Worm (Caenorhabditis elegans) whole organism, young adult: ENCODE data around the gene srj-24.
"Not testable (repeated sequence)": the region's sequence is repeated elsewhere in the genome, so short reads cannot be mapped to it uniquely, and the experiment has no call there.

ENCODE experiments used
- B0261.1 ChIP-seq: sonication (generic microtip); optimal IDR thresholded peaks from 2 replicates; lab custom pipeline; 2016; ENCODE audit warnings: mild to moderate bottlenecking, missing genetic modification characterization, moderate library complexity, missing compliant biosample characterization
- B0336.3 ChIP-seq: fragments of 200-800 bp; sonication (Bioruptor generic); IDR thresholded peaks from 2 replicates; pipeline ENCODE4 v1.3.6; 2022; ENCODE audit warnings: missing genetic modification characterization, missing compliant biosample characterization
- C17E4.6 ChIP-seq: fragments of 200-800 bp; sonication (Bioruptor generic); IDR thresholded peaks from 2 replicates; pipeline ENCODE4 v1.3.6; 2022; ENCODE audit warnings: missing genetic modification reagents, missing genetic modification characterization, missing compliant biosample characterization
- D2030.7 ChIP-seq: fragments of 200-800 bp; sonication (Bioruptor generic); IDR thresholded peaks from 2 replicates; pipeline ENCODE4 v1.3.6; 2022; ENCODE audit warnings: missing genetic modification reagents, missing genetic modification characterization, missing compliant biosample characterization
- F10E7.11 ChIP-seq: sonication (generic microtip); optimal IDR thresholded peaks from 2 replicates; lab custom pipeline; 2017; ENCODE audit warnings: mild to moderate bottlenecking, missing genetic modification characterization, moderate library complexity, missing compliant biosample characterization
- F23B12.7 ChIP-seq: sonication (generic microtip); optimal IDR thresholded peaks from 2 replicates; lab custom pipeline; 2017; ENCODE audit warnings: missing genetic modification characterization, mild to moderate bottlenecking, missing compliant biosample characterization, antibody characterized with exemption, moderate library complexity; ENCODE audit not compliant: insufficient read depth
- K11D2.4 ChIP-seq: fragments of 200-800 bp; sonication (Bioruptor generic); IDR thresholded peaks from 2 replicates; pipeline ENCODE4 v1.3.6; 2022; ENCODE audit warnings: missing genetic modification reagents, missing genetic modification characterization, missing compliant biosample characterization
- K12H6.12 ChIP-seq: fragments of 200-800 bp; sonication (Bioruptor generic); optimal IDR thresholded peaks from 2 replicates; lab custom pipeline; 2018; ENCODE audit warnings: mild to moderate bottlenecking, missing genetic modification characterization, missing compliant biosample characterization
- T07F8.4 ChIP-seq: sonication (generic microtip); optimal IDR thresholded peaks from 2 replicates; lab custom pipeline; 2016; ENCODE audit warnings: mild to moderate bottlenecking, missing genetic modification characterization, moderate library complexity, missing compliant biosample characterization
- Y56A3A.18 ChIP-seq: fragments of 200-800 bp; sonication (Bioruptor generic); IDR thresholded peaks from 2 replicates; pipeline ENCODE4 v1.3.6; 2022; ENCODE audit warnings: missing genetic modification reagents, missing genetic modification characterization, missing compliant biosample characterization
- aptf-3 ChIP-seq: fragments of 200-800 bp; sonication (Bioruptor generic); IDR thresholded peaks from 2 replicates; pipeline ENCODE4 v1.3.6; 2022; ENCODE audit warnings: missing genetic modification characterization, missing compliant biosample characterization
- attf-6 ChIP-seq: fragments of 200-800 bp; sonication (Bioruptor generic); IDR thresholded peaks from 2 replicates; pipeline ENCODE4 v1.3.6; 2022; ENCODE audit warnings: missing genetic modification reagents, missing genetic modification characterization, missing compliant biosample characterization
- bed-1 ChIP-seq: fragments of 200-800 bp; sonication (Bioruptor generic); IDR thresholded peaks from 2 replicates; pipeline ENCODE4 v1.3.6; 2022; ENCODE audit warnings: missing genetic modification reagents, missing genetic modification characterization, missing compliant biosample characterization
- ccch-3 ChIP-seq: fragments of 200-800 bp; sonication (Bioruptor generic); optimal IDR thresholded peaks from 2 replicates; lab custom pipeline; 2018; ENCODE audit warnings: mild to moderate bottlenecking, missing genetic modification characterization, missing compliant biosample characterization
- cebp-2 ChIP-seq: fragments of 200-800 bp; sonication (Bioruptor generic); IDR thresholded peaks from 2 replicates; pipeline ENCODE4 v1.3.6; 2022; ENCODE audit warnings: missing genetic modification characterization, missing compliant biosample characterization
- ceh-58 ChIP-seq: fragments of 200-800 bp; sonication (Bioruptor generic); IDR thresholded peaks from 2 replicates; pipeline ENCODE4 v1.3.6; 2022; ENCODE audit warnings: missing genetic modification characterization, missing compliant biosample characterization
- ceh-91 ChIP-seq: fragments of 200-800 bp; sonication (Bioruptor generic); IDR thresholded peaks from 2 replicates; pipeline ENCODE4 v1.3.6; 2022; ENCODE audit warnings: missing genetic modification reagents, missing genetic modification characterization, missing compliant biosample characterization
- die-1 ChIP-seq: sonication (generic microtip); optimal IDR thresholded peaks from 2 replicates; lab custom pipeline; 2016; ENCODE audit warnings: missing genotype, mild to moderate bottlenecking, missing genetic modification characterization, missing compliant biosample characterization
- dox-1 ChIP-seq: fragments of 200-800 bp; sonication (Bioruptor generic); IDR thresholded peaks from 2 replicates; pipeline ENCODE4 v1.3.6; 2022; ENCODE audit warnings: missing genetic modification reagents, missing genetic modification characterization, missing compliant biosample characterization
- dpff-1 ChIP-seq: sonication (generic microtip); optimal IDR thresholded peaks from 2 replicates; lab custom pipeline; 2017; ENCODE audit warnings: mild to moderate bottlenecking, missing genetic modification characterization, missing compliant biosample characterization
- egl-44 ChIP-seq: fragments of 200-800 bp; sonication (Bioruptor generic); IDR thresholded peaks from 2 replicates; pipeline ENCODE4 v1.3.6; 2022; ENCODE audit warnings: missing genetic modification reagents, missing genetic modification characterization, missing compliant biosample characterization
- fkh-3 ChIP-seq: sonication (generic microtip); optimal IDR thresholded peaks from 2 replicates; lab custom pipeline; 2016; ENCODE audit warnings: mild to moderate bottlenecking, missing genetic modification characterization, missing compliant biosample characterization
- hsf-1 ChIP-seq: fragments of 200-800 bp; sonication (Bioruptor generic); IDR thresholded peaks from 2 replicates; pipeline ENCODE4 v1.3.6; 2022; ENCODE audit warnings: missing genetic modification reagents, missing genetic modification characterization, missing compliant biosample characterization
- lin-26 ChIP-seq: fragments of 200-800 bp; sonication (Bioruptor generic); IDR thresholded peaks from 2 replicates; pipeline ENCODE4 v1.3.6; 2022; ENCODE audit warnings: missing genetic modification reagents, missing genetic modification characterization, missing compliant biosample characterization
- lsy-27 ChIP-seq: sonication (generic microtip); optimal IDR thresholded peaks from 2 replicates; lab custom pipeline; 2017; ENCODE audit warnings: missing genetic modification characterization, mild to moderate bottlenecking, missing compliant biosample characterization, antibody characterized with exemption, missing genotype, borderline replicate concordance; ENCODE audit not compliant: insufficient read depth
- mes-4 ChIP-seq: sonication (generic microtip); optimal IDR thresholded peaks from 2 replicates; lab custom pipeline; 2016; ENCODE audit warnings: missing genotype, missing genetic modification characterization, missing compliant biosample characterization
- mxl-1 ChIP-seq: sonication (generic microtip); optimal IDR thresholded peaks from 2 replicates; lab custom pipeline; 2016; ENCODE audit warnings: missing genetic modification characterization, missing compliant biosample characterization
- nfya-1 ChIP-seq: sonication (generic microtip); optimal IDR thresholded peaks from 2 replicates; lab custom pipeline; 2017; ENCODE audit warnings: antibody characterized with exemption, missing compliant biosample characterization, missing genetic modification characterization, borderline replicate concordance; ENCODE audit not compliant: insufficient read depth
- nfyb-1 ChIP-seq: fragments of 200-800 bp; sonication (Bioruptor generic); IDR thresholded peaks from 2 replicates; pipeline ENCODE4 v1.3.6; 2022; ENCODE audit warnings: missing genetic modification reagents, missing genetic modification characterization, missing compliant biosample characterization
- nhr-80 ChIP-seq: sonication (generic microtip); optimal IDR thresholded peaks from 2 replicates; lab custom pipeline; 2016; ENCODE audit warnings: missing genetic modification characterization, missing compliant biosample characterization
- nhr-90 ChIP-seq: sonication (generic microtip); optimal IDR thresholded peaks from 2 replicates; lab custom pipeline; 2016; ENCODE audit warnings: missing genotype, mild to moderate bottlenecking, missing genetic modification characterization, missing compliant biosample characterization
- rpc-1 ChIP-seq, 2 experiments: fragments of 150-350 bp in 1 of 2; sonication (generic microtip) in 1 of 2; optimal IDR thresholded peaks; 2 replicates each; lab custom pipeline; 2014 to 2018; ENCODE audit warnings: missing biosample characterization in 1 of 2, missing genetic modification characterization in 1 of 2, missing genetic modification reagents in 1 of 2, missing genotype in 1 of 2
- sdz-38 ChIP-seq: sonication (generic microtip); optimal IDR thresholded peaks from 2 replicates; lab custom pipeline; 2016; ENCODE audit warnings: missing genotype, missing genetic modification characterization, missing compliant biosample characterization
- sea-2 ChIP-seq: fragments of 200-800 bp; sonication (Bioruptor generic); IDR thresholded peaks from 2 replicates; pipeline ENCODE4 v1.3.6; 2022; ENCODE audit warnings: missing genetic modification characterization, missing compliant biosample characterization
- somi-1 ChIP-seq: fragments of 200-800 bp; sonication (Bioruptor generic); optimal IDR thresholded peaks from 2 replicates; lab custom pipeline; 2018; ENCODE audit warnings: mild to moderate bottlenecking, missing genetic modification characterization, missing compliant biosample characterization
- tbp1 ChIP-seq: fragments of 200-800 bp; sonication (Bioruptor generic); optimal IDR thresholded peaks from 2 replicates; lab custom pipeline; 2018; ENCODE audit warnings: mild to moderate bottlenecking, missing genetic modification characterization, missing compliant biosample characterization
- tbx-9 ChIP-seq: sonication (generic microtip); optimal IDR thresholded peaks from 2 replicates; lab custom pipeline; 2016; ENCODE audit warnings: borderline replicate concordance, missing genetic modification characterization, inconsistent platforms, missing compliant biosample characterization
- tlf-1 ChIP-seq: fragments of 200-800 bp; sonication (Bioruptor generic); optimal IDR thresholded peaks from 2 replicates; lab custom pipeline; 2018; ENCODE audit warnings: mild to moderate bottlenecking, missing genetic modification characterization, missing compliant biosample characterization
- unc-62 ChIP-seq: fragments of 150-350 bp; optimal IDR thresholded peaks from 2 replicates; lab custom pipeline; 2014; ENCODE audit warnings: missing biosample characterization, missing genetic modification reagents, missing genetic modification characterization
- ztf-18 ChIP-seq: sonication (generic microtip); optimal IDR thresholded peaks from 2 replicates; lab custom pipeline; 2016; ENCODE audit warnings: missing genotype, mild to moderate bottlenecking, missing genetic modification characterization, missing compliant biosample characterization
- ztf-25 ChIP-seq: fragments of 200-800 bp; sonication (Bioruptor generic); IDR thresholded peaks from 2 replicates; pipeline ENCODE4 v1.3.6; 2022; ENCODE audit warnings: missing genetic modification reagents, missing genetic modification characterization, missing compliant biosample characterization
- ztf-3 ChIP-seq: fragments of 200-800 bp; sonication (Bioruptor generic); optimal IDR thresholded peaks from 2 replicates; lab custom pipeline; 2018; ENCODE audit warnings: mild to moderate bottlenecking, missing genetic modification characterization, missing compliant biosample characterization

Gene srj-24

ce11 chrV:706449-706848 lies 32.2 kb downstream of the srj-24 start:
- TF ChIP-seq D2030.7 (GFP tag; lab: Robert Waterston, UW) (peak; percentile 26; the same call in 1 of the 2 replicates), lin-26 (GFP tag; lab: Robert Waterston, UW) (peak; percentile 87), aptf-3 (GFP tag; lab: Robert Waterston, UW) (0 out of 2 replicates have a peak, but pooled peaks have one; percentile 31), B0261.1 (tag; lab: Kevin White, UChicago) (peak; percentile 54), ztf-25 (GFP tag; lab: Robert Waterston, UW) (peak; percentile 67; the same call in 1 of the 2 replicates), rpc-1 (tag; optimal IDR thresholded peaks at IDR 0.05; lab: Kevin White, UChicago) (peak; percentile 50), tbp1 (GFP tag; lab: Kevin White, UChicago) (peak; percentile 82)
- not testable (repeated sequence) for TF ChIP-seq rpc-1 (optimal IDR thresholded peaks at IDR 0.05; lab: Kevin White, UChicago)

ce11 chrV:702260-702659 lies 36.4 kb downstream of the srj-24 start, which contains the start of gene srbc-37:
TSS of gene srbc-37 (plus strand) at chrV:702560.
- TF ChIP-seq mxl-1 (tag; lab: Kevin White, UChicago) (no peak), sdz-38 (tag; lab: Kevin White, UChicago) (no peak), attf-6 (GFP tag; lab: Robert Waterston, UW) (no peak), ztf-18 (no peak), hsf-1 (GFP tag; lab: Robert Waterston, UW) (no peak), nhr-90 (no peak), mes-4 (tag; lab: Kevin White, UChicago) (no peak), lsy-27 (no peak), egl-44 (GFP tag; lab: Robert Waterston, UW) (no peak), ceh-58 (no peak), tlf-1 (no peak), Y56A3A.18 (GFP tag; lab: Robert Waterston, UW) (no peak), tbx-9 (tag; lab: Kevin White, UChicago) (no peak), K12H6.12 (tag; lab: Kevin White, UChicago) (no peak), T07F8.4 (tag; lab: Kevin White, UChicago) (no peak), nfya-1 (tag; lab: Kevin White, UChicago) (no peak)

DNA sequence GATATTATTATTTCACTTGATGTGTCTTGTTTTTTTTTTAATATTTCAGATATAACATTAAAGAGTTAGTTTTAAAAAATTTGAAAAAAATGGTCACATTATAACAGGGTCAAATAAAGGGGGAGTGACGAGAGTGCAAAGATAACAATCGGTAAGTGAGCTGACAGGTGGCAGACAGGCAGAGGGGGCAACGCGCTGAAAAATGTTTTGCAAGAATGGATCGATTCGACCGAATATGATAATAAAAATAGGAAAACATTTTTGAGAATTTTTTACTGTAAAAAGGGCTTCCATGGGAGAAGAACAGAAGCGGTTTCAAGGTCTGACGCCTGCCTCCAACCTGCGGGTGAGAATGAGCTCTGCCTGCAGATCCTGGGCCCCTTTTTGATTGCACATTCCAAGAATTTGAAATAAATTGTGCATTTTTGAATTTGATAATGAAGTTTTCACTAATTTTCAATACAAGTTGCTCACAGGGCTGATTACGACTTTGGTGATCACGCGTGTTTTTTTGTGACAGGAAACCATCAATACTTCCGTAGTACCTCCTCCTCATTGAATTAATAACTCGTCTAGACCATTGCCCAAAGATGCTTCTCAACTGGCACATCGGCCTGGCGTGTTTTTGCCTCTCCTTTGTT lies 39.1 kb downstream of the srj-24 start, which contains the start of the genes ugt-29 and srx-5:
Gene ugt-29, minus strand, starts transcription at position 101 of the 641 bp plus-strand sequence.
Gene srx-5, plus strand, starts transcription at position 591 of the 641 bp plus-strand sequence.
- TF ChIP-seq C17E4.6 (GFP tag; lab: Robert Waterston, UW) (no peak), nhr-80 (tag; lab: Kevin White, UChicago) (peak; percentile 39)

DNA sequence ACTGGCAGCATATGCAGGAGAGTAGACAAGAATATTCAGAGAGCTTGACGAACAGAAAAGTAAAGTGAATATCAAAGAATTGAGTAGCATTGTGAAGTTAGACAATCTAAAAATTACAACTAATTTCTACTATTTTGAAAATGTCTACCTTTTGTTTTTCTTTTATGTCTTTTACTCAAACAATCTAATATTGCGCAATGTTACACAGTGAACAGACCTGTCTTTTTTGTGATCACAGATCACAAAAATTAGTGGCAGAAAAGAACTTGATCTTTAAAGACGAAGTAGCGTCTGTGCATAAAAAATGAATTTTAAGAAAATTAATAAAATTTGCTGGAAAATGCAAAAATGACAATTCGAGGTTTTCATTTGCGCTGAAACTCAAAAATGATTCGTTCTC lies 39.6 kb downstream of the srj-24 start:
- TF ChIP-seq dox-1 (GFP tag; lab: Robert Waterston, UW) (no peak), sea-2 (GFP tag; lab: Robert Waterston, UW) (no peak), B0336.3 (no peak), F10E7.11 (tag; lab: Kevin White, UChicago) (no peak), die-1 (tag; lab: Kevin White, UChicago) (no peak), ccch-3 (GFP tag; lab: Kevin White, UChicago) (no peak)

- TF ChIP-seq sea-2 (GFP tag; lab: Robert Waterston, UW) (no peak), F10E7.11 (tag; lab: Kevin White, UChicago) (no peak), K11D2.4 (GFP tag; lab: Robert Waterston, UW) (no peak), somi-1 (GFP tag; lab: Kevin White, UChicago) (no peak), cebp-2 (GFP tag; lab: Robert Waterston, UW) (no peak), C17E4.6 (GFP tag; lab: Robert Waterston, UW) (no peak), bed-1 (GFP tag; lab: Robert Waterston, UW) (no peak), fkh-3 (tag; lab: Kevin White, UChicago) (no peak), ceh-58 (no peak), ceh-91 (GFP tag; lab: Robert Waterston, UW) (no peak), F23B12.7 (tag; lab: Kevin White, UChicago) (no peak), nfyb-1 (no peak), ztf-3 (GFP tag; lab: Kevin White, UChicago) (no peak), dpff-1 (tag; lab: Kevin White, UChicago) (no peak), unc-62 (GFP tag; lab: Kevin White, UChicago) (no peak)
Measured at ce11 chrV:695914-696313, 42.8 kb downstream of the srj-24 start, which contains the start of gene srj-52. TSS of gene srj-52 (minus strand) at chrV:696014.
